Fruit fly (Drosophila melanogaster) whole organism: ENCODE results near the gene CG18666.
A peak's percentile ranks its signal among the peaks of the same experiment; 100 is the strongest.

Experiments used
- CG8478 ChIP-seq: fragments of >200 bp; optimal IDR thresholded peaks from 2 replicates; lab custom pipeline; 2018; ENCODE audit warnings: inconsistent platforms
- Dll ChIP-seq: fragments of >200 bp; optimal IDR thresholded peaks from 2 replicates; lab custom pipeline; 2017
- EcR ChIP-seq, 2 experiments: fragments of >200 bp; optimal IDR thresholded peaks; 2 replicates each; lab custom pipeline; 2017; ENCODE audit warnings: missing biosample characterization in 2 of 2, missing genetic modification characterization in 2 of 2, missing genetic modification reagents in 2 of 2
- pan ChIP-seq: fragments of >200 bp; optimal IDR thresholded peaks from 2 replicates; lab custom pipeline; 2017
- psq ChIP-seq: fragments of >200 bp; optimal IDR thresholded peaks from 2 replicates; lab custom pipeline; 2017
- usp ChIP-seq: fragments of >200 bp; optimal IDR thresholded peaks from 2 replicates; lab custom pipeline; 2017; ENCODE audit warnings: missing biosample characterization, missing genetic modification characterization, mixed read lengths

CG18666 gene

DNA sequence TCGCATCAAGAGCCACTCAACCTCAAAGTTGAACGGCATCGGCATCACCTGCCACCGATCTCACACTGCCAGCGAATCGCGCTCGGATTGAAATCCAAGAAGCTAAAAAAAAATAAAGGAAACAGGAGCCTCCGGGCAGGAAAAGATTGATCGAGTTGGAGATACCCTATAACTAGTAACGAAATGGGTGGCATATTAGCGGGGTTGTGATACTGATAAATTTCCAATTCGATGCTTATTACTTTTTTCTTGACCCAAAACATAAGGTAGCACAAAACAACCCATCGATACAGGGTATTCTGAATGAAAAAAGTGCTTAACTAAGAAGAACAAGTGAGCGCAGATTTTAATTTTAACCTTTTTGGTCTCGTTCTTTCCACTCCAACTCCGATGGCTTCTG, 37.7 kb downstream of the CG18666 start:
- TF ChIP-seq CG8478 (no peak), psq (lab: Kevin White, UChicago) (no peak), pan (peak; percentile 75), EcR (GFP tag; optimal IDR thresholded peaks at IDR 0.05; lab: Kevin White, UChicago) (peak in 1 of 2 experiments; percentile 39)

DNA sequence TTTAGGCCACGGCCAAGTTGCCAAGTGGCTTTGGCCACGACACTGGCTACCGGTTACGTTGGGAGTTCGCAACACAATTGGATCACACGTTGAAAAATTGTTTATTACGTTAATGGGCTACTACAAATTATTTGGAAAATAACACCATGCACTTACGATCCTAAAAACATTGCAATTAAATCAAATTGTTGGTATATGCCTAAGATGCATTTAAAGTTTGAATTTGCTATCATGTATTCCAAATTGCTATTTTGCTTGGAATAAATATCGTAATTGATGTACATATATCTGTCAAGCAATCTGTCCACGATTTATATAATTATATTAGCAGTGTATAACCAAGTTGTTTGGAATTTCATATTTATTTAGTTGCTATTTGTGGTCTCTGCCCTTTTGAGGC, 38.3 kb downstream of the CG18666 start:
- TF ChIP-seq usp: no peak

DNA sequence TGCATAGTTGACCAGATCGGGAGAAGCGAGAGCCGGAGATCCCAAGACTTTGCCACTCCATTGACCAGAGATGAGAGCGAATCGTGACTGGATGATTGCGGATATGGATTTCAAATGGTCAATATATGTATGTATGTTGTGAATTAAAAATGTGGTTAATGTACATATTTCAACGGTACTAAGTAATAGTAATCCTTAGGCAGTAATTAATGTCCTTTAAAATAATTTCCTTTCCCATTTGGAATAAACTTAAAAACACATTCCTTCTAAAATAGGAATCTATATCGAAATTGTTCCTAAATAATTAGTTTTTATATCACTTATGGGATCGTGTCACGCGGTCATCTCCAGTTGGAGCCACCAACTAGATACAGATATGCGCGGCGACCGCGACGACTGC, 39.4 kb downstream of the CG18666 start:
- TF ChIP-seq EcR (GFP tag; optimal IDR thresholded peaks at IDR 0.05; lab: Kevin White, UChicago): no peak
- TF ChIP-seq CG8478: no peak
- no peak for TF ChIP-seq psq (lab: Kevin White, UChicago)
- TF ChIP-seq usp: no peak
- no peak for TF ChIP-seq pan
- TF ChIP-seq Dll: no peak

- no peak for TF ChIP-seq pan
- TF ChIP-seq Dll: no peak
- no peak for TF ChIP-seq psq (lab: Kevin White, UChicago)
- no peak for TF ChIP-seq usp
- no peak for TF ChIP-seq CG8478
- no peak for TF ChIP-seq EcR (GFP tag; optimal IDR thresholded peaks at IDR 0.05; lab: Kevin White, UChicago)
Observed at dm6 chr2L:11075114-11075513, 40.5 kb downstream of the CG18666 start, which contains the start of gene CG43725. Gene CG43725 (plus strand): TSS chr2L:11075513.

DNA sequence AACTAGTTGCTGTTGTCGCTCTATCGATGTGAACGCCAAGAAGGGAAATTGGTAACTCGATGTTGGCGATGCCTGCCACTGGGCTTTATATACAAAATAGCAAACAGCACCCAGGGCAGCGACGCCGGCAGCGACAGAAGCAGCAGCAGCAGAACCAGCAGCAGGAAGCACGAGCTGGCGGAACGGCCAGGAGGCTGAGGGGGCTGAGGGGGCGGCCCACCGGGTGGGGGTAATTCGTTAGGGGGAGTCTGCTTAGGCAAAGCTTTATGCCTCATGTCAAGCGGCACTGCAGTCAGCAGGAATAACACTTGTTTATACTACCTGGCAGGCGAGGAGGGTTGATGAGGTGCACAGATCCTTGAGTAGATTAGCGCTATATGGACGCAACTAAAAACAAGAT, 46.7 kb downstream of the CG18666 start, which contains the start of gene AstC:
Gene AstC, minus strand, starts transcription at position 63 of the 400 bp plus-strand sequence.
- TF ChIP-seq CG8478 (no peak), psq (lab: Kevin White, UChicago) (no peak), EcR (GFP tag; optimal IDR thresholded peaks at IDR 0.05; lab: Kevin White, UChicago) (no peak), usp (no peak), pan (no peak), Dll (no peak)

dm6 chr2L:11082025-11082424, 47.4 kb downstream of the CG18666 start:
- TF ChIP-seq EcR (GFP tag; optimal IDR thresholded peaks at IDR 0.05; lab: Kevin White, UChicago): no peak
- no peak for TF ChIP-seq CG8478
- TF ChIP-seq psq (lab: Kevin White, UChicago): no peak
- TF ChIP-seq usp: no peak
- TF ChIP-seq pan: no peak
- no peak for TF ChIP-seq Dll
